Worm (Caenorhabditis elegans) whole organism, young adult: Measurements from ENCODE around the gene eri-12.

Experiments
- ceh-58 ChIP-seq: fragments of 200-800 bp; sonication (Bioruptor generic); IDR thresholded peaks from 2 replicates; pipeline ENCODE4 v1.3.6; 2022; ENCODE audit warnings: missing genetic modification characterization, missing compliant biosample characterization
- ekl-4 ChIP-seq: fragments of 200-800 bp; sonication (Bioruptor generic); IDR thresholded peaks from 2 replicates; pipeline ENCODE4 v1.3.6; 2022; ENCODE audit warnings: missing genetic modification reagents, missing genetic modification characterization, missing compliant biosample characterization
- ets-4 ChIP-seq: fragments of 200-800 bp; sonication (Bioruptor generic); optimal IDR thresholded peaks from 2 replicates; lab custom pipeline; 2018; ENCODE audit warnings: mild to moderate bottlenecking, missing genetic modification characterization, missing compliant biosample characterization
- him-1 ChIP-seq: sonication (generic microtip); optimal IDR thresholded peaks from 2 replicates; lab custom pipeline; 2016; ENCODE audit warnings: missing genotype, missing genetic modification reagents, missing genetic modification characterization, missing compliant biosample characterization
- lsy-27 ChIP-seq: sonication (generic microtip); optimal IDR thresholded peaks from 2 replicates; lab custom pipeline; 2017; ENCODE audit warnings: missing genetic modification characterization, mild to moderate bottlenecking, missing compliant biosample characterization, antibody characterized with exemption, missing genotype, borderline replicate concordance; ENCODE audit not compliant: insufficient read depth
- madf-10 ChIP-seq: sonication (generic microtip); optimal IDR thresholded peaks from 2 replicates; lab custom pipeline; 2016; ENCODE audit warnings: mild to moderate bottlenecking, missing genetic modification characterization, missing compliant biosample characterization
- nhr-90 ChIP-seq: sonication (generic microtip); optimal IDR thresholded peaks from 2 replicates; lab custom pipeline; 2016; ENCODE audit warnings: missing genotype, mild to moderate bottlenecking, missing genetic modification characterization, missing compliant biosample characterization
- snpc-4 ChIP-seq, 5 experiments: fragments of 150-350 bp in 1 of 5; sonication (generic microtip) in 4 of 5; optimal IDR thresholded peaks; 2 replicates each; lab custom pipeline; 2014 to 2018; ENCODE audit warnings: missing genetic modification characterization in 5 of 5, missing biosample characterization in 3 of 5, antibody characterized with exemption in 2 of 5, mild to moderate bottlenecking in 2 of 5, missing compliant biosample characterization in 2 of 5, missing genotype in 2 of 5, moderate library complexity in 2 of 5, missing genetic modification reagents in 1 of 5
- unc-62 ChIP-seq: fragments of 150-350 bp; optimal IDR thresholded peaks from 2 replicates; lab custom pipeline; 2014; ENCODE audit warnings: missing biosample characterization, missing genetic modification reagents, missing genetic modification characterization

DNA sequence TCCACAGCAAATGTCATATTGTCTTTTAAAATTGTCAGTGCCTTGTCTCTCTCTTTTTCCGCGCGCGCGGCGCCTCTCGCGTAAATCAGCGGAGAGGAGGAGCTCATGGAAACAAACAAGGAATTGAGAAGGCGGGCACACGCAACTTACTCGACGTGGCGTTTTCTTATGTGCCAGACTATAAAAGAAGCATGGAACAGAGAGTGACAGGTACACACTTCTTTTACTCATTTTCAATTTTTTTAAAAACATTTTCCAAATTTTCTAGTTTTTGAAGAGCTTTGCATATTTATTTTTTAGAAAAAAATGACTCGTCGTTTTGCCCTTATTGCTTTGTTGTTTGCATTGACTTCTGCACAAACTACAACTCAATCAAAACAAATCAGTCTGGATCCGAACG lies 11.3 kb downstream of the eri-12 start, which contains the start of gene F20B10.3:
- TF ChIP-seq snpc-4 (GFP tag; optimal IDR thresholded peaks at IDR 0.05; lab: Kevin White, UChicago) = no peak
- no peak for TF ChIP-seq snpc-4 (tag; optimal IDR thresholded peaks at IDR 0.05; lab: Kevin White, UChicago)
- no peak for TF ChIP-seq lsy-27 (tag; lab: Kevin White, UChicago)
- TF ChIP-seq ekl-4 (GFP tag; lab: Robert Waterston, UW) = no peak
- no peak for TF ChIP-seq him-1 (tag; lab: Kevin White, UChicago)
- TF ChIP-seq nhr-90 (tag; lab: Kevin White, UChicago) = no peak
- TF ChIP-seq madf-10 = no peak
- TF ChIP-seq ets-4 = no peak
- TF ChIP-seq ceh-58 = no peak
- no peak for TF ChIP-seq unc-62
